Worm (Caenorhabditis elegans): ENCODE results near the gene Y39A1A.3.

The Y39A1A.3 gene

DNA sequence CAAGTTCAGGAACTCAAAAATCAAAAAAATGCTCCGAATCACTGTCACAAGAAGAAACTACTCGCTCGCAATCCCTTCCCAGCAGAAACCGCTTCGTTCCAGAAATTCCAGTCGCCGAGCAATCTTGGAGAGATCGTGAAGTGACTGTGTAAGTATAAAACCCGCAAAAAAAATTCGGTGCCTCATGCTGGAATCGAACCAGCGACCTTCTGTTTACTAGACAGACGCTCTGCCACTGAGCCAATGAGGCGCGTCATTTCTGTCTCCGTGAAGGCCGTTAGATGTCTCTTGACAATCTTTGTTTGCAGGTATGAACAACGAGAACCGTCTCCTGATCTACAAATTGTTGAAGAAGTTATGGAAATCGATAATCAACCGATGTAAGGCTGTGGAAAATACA lies 28.3 kb upstream of the Y39A1A.3 start (continued):
- TF ChIP-seq elt-2 (tag; optimal IDR thresholded peaks at IDR 0.05) (peak; percentile 76), unc-3 (GFP tag; conservative IDR thresholded peaks at IDR 0.05) (0 out of 2 replicates have a peak, but pooled peaks have one; percentile 34), unc-3 (tag; optimal IDR thresholded peaks at IDR 0.05) (peak; percentile 58), T23F11.4 (GFP tag; optimal IDR thresholded peaks at IDR 0.05) (peak; percentile 36), pag-3 (tag; optimal IDR thresholded peaks at IDR 0.05; ENCODE audit: borderline replicate concordance) (no peak), odd-2 (tag; optimal IDR thresholded peaks at IDR 0.05) (peak; percentile 39), madf-2 (tag; optimal IDR thresholded peaks at IDR 0.05) (peak; percentile 63), tbx-2 (tag; optimal IDR thresholded peaks at IDR 0.05) (peak; percentile 51), F13H6.1 (tag; optimal IDR thresholded peaks at IDR 0.05) (no peak), pqm-1 (tag; optimal IDR thresholded peaks at IDR 0.05) (no peak), C38D4.7 (GFP tag; optimal IDR thresholded peaks at IDR 0.05) (peak; percentile 67), pros-1 (tag; optimal IDR thresholded peaks at IDR 0.05) (no peak), rnt-1 (tag; optimal IDR thresholded peaks at IDR 0.05) (peak; percentile 44), ama-1 (optimal IDR thresholded peaks at IDR 0.05) (no peak), fkh-6 (tag; optimal IDR thresholded peaks at IDR 0.05) (peak; percentile 65), hlh-30 (tag; optimal IDR thresholded peaks at IDR 0.05; ENCODE audit: insufficient read depth) (peak; percentile 40), unc-55 (GFP tag; optimal IDR thresholded peaks at IDR 0.05) (no peak), lim-6 (tag; optimal IDR thresholded peaks at IDR 0.05) (no peak), ceh-22 (tag; optimal IDR thresholded peaks at IDR 0.05) (no peak)

DNA sequence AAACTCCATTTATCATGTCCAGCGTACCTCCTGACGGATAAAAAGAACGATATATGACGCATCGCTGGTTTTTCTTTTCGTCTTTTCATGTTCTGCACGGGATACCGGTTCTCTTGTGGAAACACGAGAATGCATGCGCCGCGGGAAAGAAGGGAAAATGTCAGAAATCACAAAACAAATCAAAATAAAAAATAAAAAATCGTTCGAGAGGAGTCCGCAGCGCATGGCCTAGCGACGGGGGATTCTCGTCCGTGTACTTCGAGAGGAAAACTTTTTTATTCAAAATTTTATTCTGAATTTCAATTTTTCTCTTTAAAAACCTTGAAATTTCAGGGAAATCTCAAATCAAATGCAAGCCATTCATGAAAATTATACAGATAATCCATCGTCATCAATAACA lies 24.9 kb upstream of the Y39A1A.3 start, which contains the start of the genes lron-10 and hpr-9:
Gene lron-10, minus strand, starts transcription at position 162 of the 400 bp plus-strand sequence.
Gene hpr-9, plus strand, starts transcription at position 344 of the 400 bp plus-strand sequence.
- TF ChIP-seq unc-55 (GFP tag; optimal IDR thresholded peaks at IDR 0.05) (no peak), elt-4 (tag; optimal IDR thresholded peaks at IDR 0.05) (no peak), ref-2 (tag; optimal IDR thresholded peaks at IDR 0.05) (peak; percentile 6), elt-2 (tag; optimal IDR thresholded peaks at IDR 0.05) (peak; percentile 23), ceh-31 (tag; optimal IDR thresholded peaks at IDR 0.05) (peak; percentile 83), nfya-1 (tag; optimal IDR thresholded peaks at IDR 0.05) (no peak), fax-1 (tag; optimal IDR thresholded peaks at IDR 0.05) (peak; percentile 33), dve-1 (tag; optimal IDR thresholded peaks at IDR 0.05) (peak; percentile 8), zip-5 (tag; optimal IDR thresholded peaks at IDR 0.05) (peak; percentile 55), tbx-7 (tag; optimal IDR thresholded peaks at IDR 0.05) (peak; percentile 79), F13H6.1 (tag; optimal IDR thresholded peaks at IDR 0.05) (peak; percentile 57), rnt-1 (tag; optimal IDR thresholded peaks at IDR 0.05) (peak; percentile 3), C08G9.2 (tag; optimal IDR thresholded peaks at IDR 0.05) (peak; percentile 87), unc-3 (GFP tag; conservative IDR thresholded peaks at IDR 0.05) (no peak), unc-3 (tag; optimal IDR thresholded peaks at IDR 0.05) (peak; percentile 34), hlh-8 (tag; optimal IDR thresholded peaks at IDR 0.05) (peak; percentile 10), mec-3 (tag; optimal IDR thresholded peaks at IDR 0.05; ENCODE audit: borderline replicate concordance) (peak; percentile 60), ceh-14 (tag; optimal IDR thresholded peaks at IDR 0.05) (peak; percentile 12), ets-4 (tag; optimal IDR thresholded peaks at IDR 0.05) (peak; percentile 82), fkh-6 (tag; optimal IDR thresholded peaks at IDR 0.05) (peak; percentile 50), pax-1 (tag; optimal IDR thresholded peaks at IDR 0.05) (no peak), ceh-34 (tag; optimal IDR thresholded peaks at IDR 0.05) (peak; percentile 42), nhr-232 (tag; optimal IDR thresholded peaks at IDR 0.05) (no peak), tbx-2 (tag; optimal IDR thresholded peaks at IDR 0.05) (peak; percentile 84), ceh-2 (tag; optimal IDR thresholded peaks at IDR 0.05) (peak; percentile 80), hlh-15 (tag; optimal IDR thresholded peaks at IDR 0.05) (no peak)

DNA sequence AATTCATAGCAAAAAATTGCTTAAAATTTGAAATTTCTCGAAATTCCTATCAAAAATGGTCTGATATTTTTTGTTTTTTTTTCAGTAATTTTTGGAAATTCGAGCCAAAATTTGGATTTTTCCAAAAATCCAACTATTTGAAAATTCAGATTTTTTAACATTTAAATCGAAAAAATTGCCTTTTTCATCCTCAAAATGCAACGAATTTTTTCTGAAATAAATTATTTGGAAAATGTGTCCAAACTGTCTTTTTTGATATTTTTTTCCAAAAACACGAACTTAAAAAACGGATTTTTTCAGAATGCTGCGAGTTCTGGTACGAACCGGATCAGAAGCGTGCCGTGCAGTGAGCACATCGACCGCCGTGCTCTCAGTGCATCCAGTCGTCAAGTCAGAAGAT lies 18.9 kb upstream of the Y39A1A.3 start, which contains the start of gene mrpl-22:
Gene mrpl-22, plus strand, starts transcription at position 301 of the 400 bp plus-strand sequence.
- TF ChIP-seq ceh-31 (tag; optimal IDR thresholded peaks at IDR 0.05) (no peak), che-1 (tag; optimal IDR thresholded peaks at IDR 0.05) (no peak), eyg-1 (tag; optimal IDR thresholded peaks at IDR 0.05) (no peak), ama-1 (optimal IDR thresholded peaks at IDR 0.05) (no peak), nfya-1 (tag; optimal IDR thresholded peaks at IDR 0.05) (no peak)

Data from whole organism, late embryonic.